Worm (Caenorhabditis elegans): ENCODE results near the gene K07B1.4.

DNA sequence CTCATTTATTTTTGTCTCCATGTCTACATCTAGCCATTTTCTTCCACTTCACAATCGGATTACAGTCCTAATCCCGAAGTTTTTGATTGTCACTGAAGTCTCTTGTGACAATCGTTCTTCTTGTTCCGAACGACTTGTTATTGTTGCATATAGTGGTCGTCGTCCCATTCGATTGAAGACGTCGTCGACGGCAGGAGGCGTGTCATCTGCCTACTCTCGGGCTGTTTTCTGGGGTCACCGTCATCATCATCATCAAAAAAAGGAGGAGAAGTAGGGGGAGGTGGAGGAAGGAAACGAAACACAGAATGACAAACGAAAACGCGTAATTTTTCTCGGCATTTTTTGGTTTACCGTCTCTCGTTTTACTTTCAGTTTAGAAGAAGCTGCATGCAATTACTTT lies 23.7 kb upstream of the K07B1.4 start, which contains the start of gene F44A2.3:
- no peak for TF ChIP-seq pes-1 (GFP tag; IDR thresholded peaks at IDR 0.05)
- TF ChIP-seq ceh-13 (GFP tag; optimal IDR thresholded peaks at IDR 0.05) = no peak
- TF ChIP-seq ceh-36 (tag; optimal IDR thresholded peaks at IDR 0.05) = no peak
